Worm (Caenorhabditis elegans): ENCODE results near the gene R05G6.10.

Gene R05G6.10

DNA sequence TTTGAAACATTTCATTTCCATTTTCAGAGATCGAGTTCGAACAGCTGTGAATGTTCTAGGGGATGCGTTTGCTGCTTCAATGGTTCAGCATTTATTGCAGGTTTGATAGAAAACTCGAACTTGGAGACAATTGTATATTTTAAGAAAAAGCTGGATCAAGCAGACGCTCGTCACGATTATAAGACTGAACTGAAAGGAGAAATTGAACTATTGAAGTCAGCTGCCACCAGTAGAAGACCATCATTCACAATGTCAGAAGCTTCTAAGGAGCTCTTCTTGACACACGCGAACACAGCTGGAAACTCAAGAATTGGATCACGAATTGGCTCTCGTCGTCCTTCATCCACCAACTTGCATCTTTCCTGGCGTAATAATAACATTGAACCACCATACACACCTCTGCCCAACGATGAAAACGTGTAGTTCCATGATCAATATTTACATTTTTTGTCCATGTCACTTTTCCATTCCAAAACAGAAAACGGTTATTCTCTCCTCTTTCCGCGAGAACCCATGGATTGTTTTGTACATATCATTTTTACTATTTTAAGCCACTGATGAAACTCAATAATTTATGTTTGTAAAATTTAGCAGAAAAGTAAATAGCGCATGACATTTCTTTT, 36.4 kb downstream of the R05G6.10 start:
- TF ChIP-seq sem-2 (GFP tag; optimal IDR thresholded peaks at IDR 0.05) (no peak), elt-1 (tag; optimal IDR thresholded peaks at IDR 0.05; ENCODE audit: borderline replicate concordance, insufficient read depth) (no peak), ceh-43 (GFP tag; optimal IDR thresholded peaks at IDR 0.05) (no peak), unc-62 (GFP tag; optimal IDR thresholded peaks at IDR 0.05) (no peak), mep-1 (tag; optimal IDR thresholded peaks at IDR 0.05) (no peak), lsy-2 (tag; optimal IDR thresholded peaks at IDR 0.05) (no peak), ceh-83 (GFP tag; optimal IDR thresholded peaks at IDR 0.05) (no peak), ces-1 (GFP tag; optimal IDR thresholded peaks at IDR 0.05) (no peak), zip-8 (tag; optimal IDR thresholded peaks at IDR 0.05) (no peak), nhr-2 (tag; optimal IDR thresholded peaks at IDR 0.05) (no peak), snpc-4 (tag; optimal IDR thresholded peaks at IDR 0.05) (no peak), pha-4 (tag; optimal IDR thresholded peaks at IDR 0.05) (no peak)

DNA sequence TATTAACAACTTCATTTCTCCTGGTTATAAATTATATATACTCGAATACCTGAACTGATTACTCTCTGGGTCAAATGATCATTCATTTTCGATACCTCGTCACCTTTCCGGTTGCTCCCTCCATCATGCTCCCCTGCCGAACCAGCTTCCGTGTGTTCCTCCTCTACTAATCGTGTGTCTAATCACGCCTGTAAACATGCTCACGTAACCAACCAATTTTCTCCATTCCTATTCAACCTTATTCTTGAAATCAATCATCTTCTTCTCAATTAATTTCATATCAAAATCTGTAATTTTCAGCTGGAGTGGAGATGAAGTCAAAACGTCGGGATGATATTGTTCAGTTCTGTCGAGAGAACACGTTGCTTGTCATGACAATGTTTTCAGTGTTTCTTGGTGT, 39.0 kb downstream of the R05G6.10 start, which contains the start of gene glt-6:
Gene glt-6 (plus strand): TSS at position 301 of the 400 bp plus-strand sequence.
- no peak for TF ChIP-seq ceh-83 (GFP tag; optimal IDR thresholded peaks at IDR 0.05)
- TF ChIP-seq cnd-1 (tag; optimal IDR thresholded peaks at IDR 0.05), result no peak
- TF ChIP-seq snpc-4 (tag; optimal IDR thresholded peaks at IDR 0.05), result no peak
- TF ChIP-seq unc-120 (tag; optimal IDR thresholded peaks at IDR 0.05; ENCODE audit: poor library complexity, severe bottlenecking), result no peak
- no peak for TF ChIP-seq blmp-1 (tag; optimal IDR thresholded peaks at IDR 0.05)

DNA sequence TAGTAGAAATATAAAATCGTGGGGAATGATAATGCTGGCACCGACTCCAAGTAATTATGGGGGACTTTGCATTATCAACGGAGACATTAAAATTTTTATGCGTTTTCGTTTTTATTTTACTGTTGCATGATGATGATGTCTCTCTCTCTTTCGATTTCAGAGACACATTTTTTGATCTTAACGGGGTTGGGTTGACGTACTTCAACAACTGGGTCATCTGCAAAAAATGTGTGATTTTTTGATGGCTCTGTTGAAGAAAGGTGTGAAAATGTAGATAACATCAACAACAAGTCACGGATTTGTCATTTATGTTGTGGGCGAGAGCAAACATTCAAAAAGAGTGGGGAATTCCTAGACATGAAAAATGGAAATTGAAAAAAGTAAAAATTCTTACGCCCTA, 41.0 kb downstream of the R05G6.10 start, which contains the start of gene F55G1.15:
Gene F55G1.15 (minus strand): TSS at position 101 of the 400 bp plus-strand sequence.
- TF ChIP-seq sem-2 (GFP tag; optimal IDR thresholded peaks at IDR 0.05) (no peak), ceh-43 (GFP tag; optimal IDR thresholded peaks at IDR 0.05) (no peak), bed-3 (GFP tag; optimal IDR thresholded peaks at IDR 0.05) (no peak), lin-32 (GFP tag; optimal IDR thresholded peaks at IDR 0.05) (no peak), elt-1 (tag; optimal IDR thresholded peaks at IDR 0.05; ENCODE audit: borderline replicate concordance, insufficient read depth) (no peak), ztf-11 (tag; optimal IDR thresholded peaks at IDR 0.05) (no peak), snpc-4 (tag; optimal IDR thresholded peaks at IDR 0.05) (no peak), pha-4 (tag; optimal IDR thresholded peaks at IDR 0.05) (no peak), elt-3 (tag; optimal IDR thresholded peaks at IDR 0.05) (no peak), M03D4.4 (tag; optimal IDR thresholded peaks at IDR 0.05) (no peak), cnd-1 (tag; optimal IDR thresholded peaks at IDR 0.05) (no peak), blmp-1 (tag; optimal IDR thresholded peaks at IDR 0.05) (no peak), mls-2 (tag; optimal IDR thresholded peaks at IDR 0.05) (no peak), nhr-237 (tag; optimal IDR thresholded peaks at IDR 0.05) (no peak)

DNA sequence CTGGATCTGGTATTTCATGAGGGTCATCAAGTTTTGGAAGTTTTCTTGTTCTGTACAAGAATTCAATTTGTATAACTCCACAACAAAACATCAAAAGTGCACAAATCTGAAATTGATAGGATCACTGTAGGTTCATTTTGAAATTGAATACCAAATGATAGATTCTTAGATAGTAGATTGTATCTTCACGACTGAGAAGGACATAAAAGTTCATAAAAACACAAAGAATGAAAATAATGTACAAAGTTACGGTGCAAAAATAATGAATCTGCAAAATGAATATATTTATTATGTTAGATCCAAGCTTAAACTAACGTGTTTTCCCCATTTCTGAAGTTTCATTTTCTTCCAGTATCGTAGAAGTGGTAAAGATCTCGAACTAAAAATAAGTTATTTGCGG, 41.4 kb downstream of the R05G6.10 start:
- TF ChIP-seq mep-1 (tag; optimal IDR thresholded peaks at IDR 0.05) (no peak), pha-4 (tag; optimal IDR thresholded peaks at IDR 0.05) (no peak), unc-39 (tag; optimal IDR thresholded peaks at IDR 0.05) (no peak), ces-1 (GFP tag; optimal IDR thresholded peaks at IDR 0.05) (no peak), sptf-1 (tag; optimal IDR thresholded peaks at IDR 0.05) (no peak), elt-1 (tag; optimal IDR thresholded peaks at IDR 0.05; ENCODE audit: borderline replicate concordance, insufficient read depth) (no peak), unc-120 (tag; optimal IDR thresholded peaks at IDR 0.05; ENCODE audit: poor library complexity, severe bottlenecking) (no peak), flh-1 (GFP tag; optimal IDR thresholded peaks at IDR 0.05) (no peak), nhr-2 (tag; optimal IDR thresholded peaks at IDR 0.05) (no peak), lsy-2 (tag; optimal IDR thresholded peaks at IDR 0.05) (no peak), nhr-12 (tag; optimal IDR thresholded peaks at IDR 0.05) (no peak), lin-32 (GFP tag; optimal IDR thresholded peaks at IDR 0.05) (no peak), sem-2 (GFP tag; optimal IDR thresholded peaks at IDR 0.05) (no peak), mab-5 (tag; optimal IDR thresholded peaks at IDR 0.05) (no peak), lin-13 (tag; optimal IDR thresholded peaks at IDR 0.05) (no peak), ceh-43 (GFP tag; optimal IDR thresholded peaks at IDR 0.05) (no peak), nhr-28 (tag; optimal IDR thresholded peaks at IDR 0.05) (no peak)

DNA sequence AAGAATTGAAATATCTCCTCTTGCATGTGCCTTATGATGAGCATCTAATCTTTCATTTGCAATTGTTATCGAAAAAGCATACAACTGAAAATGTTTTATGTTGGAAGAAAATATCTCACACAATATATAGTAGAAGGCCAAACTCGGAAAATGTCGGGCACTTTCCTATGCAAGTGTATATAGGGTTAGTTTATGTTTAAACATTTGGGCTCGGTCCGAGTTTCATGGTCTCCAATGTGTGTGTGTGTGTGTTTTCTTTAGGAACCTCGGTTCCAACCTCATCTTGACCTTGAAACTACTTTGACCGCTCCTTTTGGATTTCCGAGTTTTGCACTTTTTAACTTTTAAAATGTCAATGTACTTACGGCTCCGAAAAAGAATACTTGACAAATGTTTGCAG, 43.0 kb downstream of the R05G6.10 start:
- TF ChIP-seq unc-120 (tag; optimal IDR thresholded peaks at IDR 0.05; ENCODE audit: poor library complexity, severe bottlenecking) (no peak), nhr-237 (tag; optimal IDR thresholded peaks at IDR 0.05) (no peak), ham-2 (GFP tag; optimal IDR thresholded peaks at IDR 0.05) (no peak), elt-3 (tag; optimal IDR thresholded peaks at IDR 0.05) (no peak), ceh-43 (GFP tag; optimal IDR thresholded peaks at IDR 0.05) (no peak), lin-32 (GFP tag; optimal IDR thresholded peaks at IDR 0.05) (no peak), cnd-1 (tag; optimal IDR thresholded peaks at IDR 0.05) (no peak), lin-13 (tag; optimal IDR thresholded peaks at IDR 0.05) (no peak), elt-1 (tag; optimal IDR thresholded peaks at IDR 0.05; ENCODE audit: borderline replicate concordance, insufficient read depth) (no peak), zip-8 (tag; optimal IDR thresholded peaks at IDR 0.05) (no peak), bed-3 (GFP tag; optimal IDR thresholded peaks at IDR 0.05) (no peak), snpc-4 (tag; optimal IDR thresholded peaks at IDR 0.05) (no peak), nhr-76 (tag; optimal IDR thresholded peaks at IDR 0.05) (no peak), pha-4 (tag; optimal IDR thresholded peaks at IDR 0.05) (no peak), flh-1 (GFP tag; optimal IDR thresholded peaks at IDR 0.05) (no peak), ztf-11 (tag; optimal IDR thresholded peaks at IDR 0.05) (no peak), unc-39 (tag; optimal IDR thresholded peaks at IDR 0.05) (no peak), sptf-1 (tag; optimal IDR thresholded peaks at IDR 0.05) (no peak), ceh-83 (GFP tag; optimal IDR thresholded peaks at IDR 0.05) (no peak)
